Fruit fly (Drosophila melanogaster) whole organism, pupa: ENCODE measurements around the gene Cht5.

Experiments used
- CG10348 ChIP-seq: fragments of 200-800 bp; sonication (Bioruptor generic); IDR thresholded peaks from 2 replicates; pipeline ENCODE4 v1.3.6; 2022; ENCODE audit warnings: missing biosample characterization, missing genetic modification characterization
- CG12605 ChIP-seq: fragments of 200-800 bp; sonication (Bioruptor generic); IDR thresholded peaks from 2 replicates; pipeline ENCODE4 v1.3.6; 2022; ENCODE audit warnings: missing biosample characterization, missing genetic modification characterization
- CG13204 ChIP-seq: fragments of 200-800 bp; sonication (Bioruptor generic); optimal IDR thresholded peaks from 2 replicates; lab custom pipeline; 2018; ENCODE audit warnings: missing biosample characterization, mild to moderate bottlenecking, missing genetic modification characterization, moderate library complexity
- CG14655 ChIP-seq: fragments of 200-800 bp; sonication (Bioruptor generic); optimal IDR thresholded peaks from 3 replicates; lab custom pipeline; 2017; ENCODE audit warnings: mild to moderate bottlenecking, missing biosample characterization, missing genetic modification reagents, missing genetic modification characterization
- CG15710 ChIP-seq: fragments of 200-800 bp; sonication (Bioruptor generic); optimal IDR thresholded peaks from 2 replicates; lab custom pipeline; 2018; ENCODE audit warnings: missing biosample characterization, mild to moderate bottlenecking, missing genetic modification characterization, moderate library complexity
- CG17806 ChIP-seq: fragments of 200-800 bp; sonication (Bioruptor generic); optimal IDR thresholded peaks from 2 replicates; lab custom pipeline; 2018; ENCODE audit warnings: missing biosample characterization, mild to moderate bottlenecking, missing genetic modification characterization, moderate library complexity
- CG32121 ChIP-seq: fragments of 200-800 bp; sonication (Bioruptor generic); IDR thresholded peaks from 2 replicates; pipeline ENCODE4 v1.3.6; 2022; ENCODE audit warnings: missing biosample characterization, missing genetic modification characterization
- CG34367 ChIP-seq: fragments of 200-800 bp; sonication (Bioruptor generic); optimal IDR thresholded peaks from 2 replicates; lab custom pipeline; 2018; ENCODE audit warnings: missing biosample characterization, mild to moderate bottlenecking, missing genetic modification characterization
- CG4496 ChIP-seq: fragments of 200-800 bp; sonication (Bioruptor generic); IDR thresholded peaks from 3 replicates; pipeline ENCODE4 v1.3.6; 2022; ENCODE audit warnings: missing biosample characterization, missing genetic modification characterization
- CG8159 ChIP-seq: fragments of 200-800 bp; sonication (Bioruptor generic); optimal IDR thresholded peaks from 3 replicates; lab custom pipeline; 2018; ENCODE audit warnings: missing biosample characterization, mild to moderate bottlenecking, missing genetic modification characterization, moderate library complexity
- CG8301 ChIP-seq: fragments of 200-800 bp; sonication (Bioruptor generic); optimal IDR thresholded peaks from 2 replicates; lab custom pipeline; 2018; ENCODE audit warnings: missing biosample characterization, mild to moderate bottlenecking, missing genetic modification characterization
- CG9948 ChIP-seq: fragments of 200-800 bp; sonication (Bioruptor generic); optimal IDR thresholded peaks from 2 replicates; lab custom pipeline; 2018; ENCODE audit warnings: missing biosample characterization, mild to moderate bottlenecking, missing genetic modification characterization, moderate library complexity
- D1 ChIP-seq: fragments of 200-800 bp; sonication (Bioruptor generic); optimal IDR thresholded peaks from 2 replicates; lab custom pipeline; 2018; ENCODE audit warnings: missing biosample characterization, mild to moderate bottlenecking, missing genetic modification characterization, moderate library complexity
- EcR ChIP-seq: fragments of 200-800 bp; sonication (Bioruptor generic); optimal IDR thresholded peaks from 3 replicates; lab custom pipeline; 2019; ENCODE audit warnings: missing biosample characterization, missing genetic modification characterization, mild to moderate bottlenecking, moderate library complexity, missing genetic modification reagents
- Ets98B ChIP-seq: fragments of 200-800 bp; sonication (Bioruptor generic); IDR thresholded peaks from 2 replicates; pipeline ENCODE4 v1.3.6; 2022; ENCODE audit warnings: missing biosample characterization, missing genetic modification characterization
- Pif1A ChIP-seq: fragments of 200-800 bp; sonication (Bioruptor generic); optimal IDR thresholded peaks from 3 replicates; lab custom pipeline; 2016; ENCODE audit warnings: missing biosample characterization, missing genetic modification characterization
- Pif1B ChIP-seq: fragments of 200-800 bp; sonication (Bioruptor generic); optimal IDR thresholded peaks from 3 replicates; lab custom pipeline; 2016; ENCODE audit warnings: missing biosample characterization, missing genetic modification characterization
- Snoo ChIP-seq: fragments of 200-800 bp; sonication (Bioruptor generic); optimal IDR thresholded peaks from 3 replicates; lab custom pipeline; 2017; ENCODE audit warnings: missing biosample characterization, mild to moderate bottlenecking, missing genetic modification characterization, inconsistent platforms
- fd96Ca ChIP-seq: fragments of 200-800 bp; sonication (Bioruptor generic); IDR thresholded peaks from 3 replicates; pipeline ENCODE4 v1.3.6; 2022; ENCODE audit warnings: missing biosample characterization, missing genetic modification characterization
- gl ChIP-seq: fragments of 200-800 bp; sonication (Bioruptor generic); optimal IDR thresholded peaks from 2 replicates; lab custom pipeline; 2018; ENCODE audit warnings: missing biosample characterization, mild to moderate bottlenecking, missing genetic modification characterization
- rn ChIP-seq: fragments of 200-800 bp; sonication (Bioruptor generic); IDR thresholded peaks from 2 replicates; pipeline ENCODE4 v1.3.6; 2022; ENCODE audit warnings: missing biosample characterization, missing genetic modification characterization

Gene Cht5

dm6 chr3R:13796607-13797246, 29.4 kb downstream of the Cht5 start:
- TF ChIP-seq Pif1B, result no peak
- TF ChIP-seq EcR (GFP tag; lab: Kevin White, UChicago), result peak; percentile 97

dm6 chr3R:13797269-13797677, 29.9 kb downstream of the Cht5 start:
- no peak for TF ChIP-seq CG13204 (GFP tag; lab: Kevin White, UChicago)
- TF ChIP-seq CG34367 (tag; lab: Kevin White, UChicago), result no peak
- peak; percentile 88 for TF ChIP-seq CG14655 (GFP tag; lab: Kevin White, UChicago)
- TF ChIP-seq CG32121 (GFP tag; lab: Robert Waterston, UW), result peak; percentile 52
- peak; percentile 70; the same call in 2 of the 3 replicates for TF ChIP-seq CG4496 (GFP tag; lab: Robert Waterston, UW)
- no peak for TF ChIP-seq CG8159 (tag; lab: Kevin White, UChicago)
- TF ChIP-seq CG10348 (GFP tag; lab: Robert Waterston, UW), result no peak
- peak; percentile 49; the same call in 1 of the 2 replicates for TF ChIP-seq Ets98B (GFP tag; lab: Robert Waterston, UW)
- peak; percentile 12 for TF ChIP-seq Pif1B
- TF ChIP-seq CG8301 (tag; lab: Kevin White, UChicago), result peak; percentile 85
- no peak for TF ChIP-seq CG17806
- TF ChIP-seq fd96Ca (GFP tag; lab: Robert Waterston, UW), result peak; percentile 67; the same call in 2 of the 3 replicates
- 0 out of 2 replicates have a peak, but pooled peaks have one; percentile 15 for TF ChIP-seq rn (GFP tag; lab: Robert Waterston, UW)
- TF ChIP-seq D1, result no peak
- TF ChIP-seq Snoo (tag; lab: Kevin White, UChicago), result no peak
- TF ChIP-seq gl (tag; lab: Kevin White, UChicago), result no peak
- TF ChIP-seq CG15710, result no peak
- TF ChIP-seq CG12605, result no peak
- no peak for TF ChIP-seq EcR (GFP tag; lab: Kevin White, UChicago)
- TF ChIP-seq CG9948, result no peak
- TF ChIP-seq Pif1A (GFP tag; lab: Kevin White, UChicago), result peak; percentile 41

- no peak for TF ChIP-seq D1
- no peak for TF ChIP-seq CG12605
- no peak for TF ChIP-seq CG8301 (tag; lab: Kevin White, UChicago)
- no peak for TF ChIP-seq fd96Ca (GFP tag; lab: Robert Waterston, UW)
- TF ChIP-seq rn (GFP tag; lab: Robert Waterston, UW), result no peak
- no peak for TF ChIP-seq CG4496 (GFP tag; lab: Robert Waterston, UW)
- no peak for TF ChIP-seq EcR (GFP tag; lab: Kevin White, UChicago)
- no peak for TF ChIP-seq Pif1A (GFP tag; lab: Kevin White, UChicago)
- no peak for TF ChIP-seq CG17806
- TF ChIP-seq Ets98B (GFP tag; lab: Robert Waterston, UW), result no peak
- TF ChIP-seq CG10348 (GFP tag; lab: Robert Waterston, UW), result no peak
- TF ChIP-seq Pif1B, result no peak
Observed at dm6 chr3R:13797823-13798446, 30.6 kb downstream of the Cht5 start.

dm6 chr3R:13799567-13800429, 32.4 kb downstream of the Cht5 start:
- TF ChIP-seq CG12605, result no peak
- TF ChIP-seq CG10348 (GFP tag; lab: Robert Waterston, UW), result no peak
- peak; percentile 46 for TF ChIP-seq CG9948
- no peak for TF ChIP-seq CG13204 (GFP tag; lab: Kevin White, UChicago)
- no peak for TF ChIP-seq fd96Ca (GFP tag; lab: Robert Waterston, UW)
- no peak for TF ChIP-seq CG32121 (GFP tag; lab: Robert Waterston, UW)
- peak; percentile 46 for TF ChIP-seq CG14655 (GFP tag; lab: Kevin White, UChicago)
- TF ChIP-seq EcR (GFP tag; lab: Kevin White, UChicago), result no peak
- no peak for TF ChIP-seq Pif1B
- TF ChIP-seq CG17806, result peak; percentile 48
- TF ChIP-seq CG4496 (GFP tag; lab: Robert Waterston, UW), result no peak
- TF ChIP-seq rn (GFP tag; lab: Robert Waterston, UW), result no peak
- TF ChIP-seq CG15710, result peak; percentile 40
- peak; percentile 65 for TF ChIP-seq CG8159 (tag; lab: Kevin White, UChicago)
- no peak for TF ChIP-seq CG34367 (tag; lab: Kevin White, UChicago)
- no peak for TF ChIP-seq gl (tag; lab: Kevin White, UChicago)
- no peak for TF ChIP-seq Ets98B (GFP tag; lab: Robert Waterston, UW)
- TF ChIP-seq CG8301 (tag; lab: Kevin White, UChicago), result peak; percentile 7
- TF ChIP-seq D1, result no peak
- TF ChIP-seq Snoo (tag; lab: Kevin White, UChicago), result peak; percentile 7

- TF ChIP-seq CG14655 (GFP tag; lab: Kevin White, UChicago) (peak; percentile 77), gl (tag; lab: Kevin White, UChicago) (peak; percentile 25), CG34367 (tag; lab: Kevin White, UChicago) (peak; percentile 53), Pif1B (peak; percentile 68), CG13204 (GFP tag; lab: Kevin White, UChicago) (peak; percentile 38), CG15710 (peak; percentile 76), D1 (no peak), CG8301 (tag; lab: Kevin White, UChicago) (peak; percentile 65), fd96Ca (GFP tag; lab: Robert Waterston, UW) (peak; percentile 85), CG12605 (peak; percentile 82; the same call in 1 of the 2 replicates), CG4496 (GFP tag; lab: Robert Waterston, UW) (peak; percentile 93), CG32121 (GFP tag; lab: Robert Waterston, UW) (peak; percentile 89), Ets98B (GFP tag; lab: Robert Waterston, UW) (peak; percentile 89), CG8159 (tag; lab: Kevin White, UChicago) (peak; percentile 81), rn (GFP tag; lab: Robert Waterston, UW) (peak; percentile 66; the same call in 1 of the 2 replicates), CG17806 (peak; percentile 78), EcR (GFP tag; lab: Kevin White, UChicago) (no peak), CG9948 (peak; percentile 71), Snoo (tag; lab: Kevin White, UChicago) (peak; percentile 66), CG10348 (GFP tag; lab: Robert Waterston, UW) (peak; percentile 30; the same call in 1 of the 2 replicates), Pif1A (GFP tag; lab: Kevin White, UChicago) (peak; percentile 64)
Observed at dm6 chr3R:13800430-13800848, 33.1 kb downstream of the Cht5 start.
